Fruit fly (Drosophila melanogaster) whole organism, adult: ENCODE results near the gene CG42835.

Experiments
- CG11617 ChIP-seq: fragments of 200-800 bp; sonication (Bioruptor generic); optimal IDR thresholded peaks from 2 replicates; lab custom pipeline; 2017; ENCODE audit warnings: mild to moderate bottlenecking, missing biosample characterization, missing genetic modification reagents, missing genetic modification characterization
- CG12768 ChIP-seq: fragments of 200-800 bp; sonication (Bioruptor generic); optimal IDR thresholded peaks from 2 replicates; lab custom pipeline; 2017; ENCODE audit warnings: missing biosample characterization, missing genetic modification characterization, mild to moderate bottlenecking, moderate library complexity, missing genetic modification reagents
- CG14711 ChIP-seq: fragments of 200-800 bp; sonication (Bioruptor generic); optimal IDR thresholded peaks from 2 replicates; lab custom pipeline; 2018; ENCODE audit warnings: missing biosample characterization, mild to moderate bottlenecking, missing genetic modification characterization, moderate library complexity
- CG1620 ChIP-seq: fragments of 200-800 bp; sonication (Bioruptor generic); optimal IDR thresholded peaks from 2 replicates; lab custom pipeline; 2016; ENCODE audit warnings: missing biosample characterization, missing genetic modification characterization
- CG33017 ChIP-seq: fragments of 200-800 bp; sonication (Bioruptor generic); optimal IDR thresholded peaks from 2 replicates; lab custom pipeline; 2018; ENCODE audit warnings: missing biosample characterization, mild to moderate bottlenecking, missing genetic modification characterization, moderate library complexity
- CG5204 ChIP-seq: fragments of 200-800 bp; sonication (Bioruptor generic); optimal IDR thresholded peaks from 2 replicates; lab custom pipeline; 2016; ENCODE audit warnings: missing biosample characterization, missing genetic modification characterization
- CG7045 ChIP-seq: fragments of 200-800 bp; sonication (Bioruptor generic); optimal IDR thresholded peaks from 2 replicates; lab custom pipeline; 2017; ENCODE audit warnings: missing biosample characterization, mild to moderate bottlenecking, missing genetic modification characterization
- CG7101 ChIP-seq: fragments of 200-800 bp; sonication (Bioruptor generic); optimal IDR thresholded peaks from 2 replicates; lab custom pipeline; 2018; ENCODE audit warnings: missing biosample characterization, mild to moderate bottlenecking, missing genetic modification characterization, moderate library complexity
- Clk ChIP-seq: fragments of 200-800 bp; sonication (Bioruptor generic); optimal IDR thresholded peaks from 2 replicates; lab custom pipeline; 2017; ENCODE audit warnings: missing biosample characterization, missing genetic modification characterization
- Crg-1 ChIP-seq: fragments of 200-800 bp; sonication (Bioruptor generic); optimal IDR thresholded peaks from 2 replicates; lab custom pipeline; 2016; ENCODE audit warnings: missing biosample characterization, missing genetic modification characterization
- Hr96 ChIP-seq: fragments of 200-800 bp; sonication (Bioruptor generic); optimal IDR thresholded peaks from 2 replicates; lab custom pipeline; 2016; ENCODE audit warnings: missing biosample characterization, missing genetic modification characterization
- Mnt ChIP-seq: fragments of 200-800 bp; sonication (Bioruptor generic); optimal IDR thresholded peaks from 2 replicates; lab custom pipeline; 2016; ENCODE audit warnings: missing biosample characterization, mild to moderate bottlenecking, missing genetic modification characterization
- bab1 ChIP-seq: fragments of 200-800 bp; sonication (Bioruptor generic); optimal IDR thresholded peaks from 3 replicates; lab custom pipeline; 2019; ENCODE audit warnings: missing biosample characterization, mild to moderate bottlenecking, missing genetic modification characterization, moderate library complexity
- cic ChIP-seq: fragments of 200-800 bp; sonication (Bioruptor generic); optimal IDR thresholded peaks from 2 replicates; lab custom pipeline; 2017; ENCODE audit warnings: missing biosample characterization, mild to moderate bottlenecking, missing genetic modification characterization, moderate library complexity
- cnc ChIP-seq, 2 experiments: fragments of >200 bp; optimal IDR thresholded peaks; 2 replicates each; lab custom pipeline; 2017
- kay ChIP-seq: fragments of 200-800 bp; sonication (Bioruptor generic); peaks from one replicate; lab custom pipeline; 2016; ENCODE audit warnings: missing biosample characterization, missing genetic modification characterization, borderline replicate concordance
- ovo ChIP-seq: fragments of 200-800 bp; sonication (Bioruptor generic); optimal IDR thresholded peaks from 2 replicates; lab custom pipeline; 2016; ENCODE audit warnings: missing biosample characterization, missing genetic modification characterization
- pad ChIP-seq: fragments of 200-800 bp; sonication (Bioruptor generic); optimal IDR thresholded peaks from 3 replicates; lab custom pipeline; 2017; ENCODE audit warnings: missing biosample characterization, missing genetic modification characterization, mild to moderate bottlenecking, moderate library complexity, missing genetic modification reagents
- tj ChIP-seq: fragments of 200-800 bp; sonication (Bioruptor generic); optimal IDR thresholded peaks from 3 replicates; lab custom pipeline; 2017; ENCODE audit warnings: missing biosample characterization, mild to moderate bottlenecking, missing genetic modification characterization, moderate library complexity
- toe ChIP-seq: fragments of 200-800 bp; sonication (Bioruptor generic); optimal IDR thresholded peaks from 2 replicates; lab custom pipeline; 2016; ENCODE audit warnings: missing biosample characterization, missing genetic modification characterization

CG42835 gene

DNA sequence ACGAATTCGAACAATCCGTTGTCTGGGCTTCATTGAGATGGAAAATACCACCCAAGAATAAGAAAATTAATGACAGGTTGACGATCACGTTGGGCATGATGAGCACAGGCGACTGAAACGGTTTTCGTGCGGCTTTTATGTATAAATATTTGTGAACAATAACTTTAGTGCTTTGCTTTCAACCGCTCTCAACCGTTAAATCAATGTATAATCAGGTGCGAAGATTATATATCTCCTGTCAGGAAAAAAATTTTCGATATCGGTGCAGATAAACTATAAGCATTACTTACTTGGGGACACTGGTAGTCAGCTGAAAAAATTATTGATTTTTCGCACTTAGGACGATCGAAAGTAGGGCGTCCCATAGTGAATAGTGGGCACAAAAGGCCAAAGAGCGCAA is 15.4 kb upstream of the CG42835 start, which contains the start of gene CG42823:
Gene CG42823, minus strand, starts transcription at position 101 of the 400 bp plus-strand sequence.
- no peak for TF ChIP-seq CG33017
- no peak for TF ChIP-seq tj (GFP tag; lab: Kevin White, UChicago)
- no peak for TF ChIP-seq CG12768 (GFP tag; lab: Kevin White, UChicago)
- TF ChIP-seq ovo = no peak
- TF ChIP-seq CG7101 (tag; lab: Kevin White, UChicago) = no peak
- no peak for TF ChIP-seq bab1 (GFP tag; lab: Kevin White, UChicago)
- TF ChIP-seq Crg-1 (GFP tag; lab: Kevin White, UChicago) = no peak
- no peak for TF ChIP-seq CG11617 (GFP tag; lab: Kevin White, UChicago)
- TF ChIP-seq kay (GFP tag; lab: Kevin White, UChicago) = no peak
- no peak for TF ChIP-seq Clk
- no peak for TF ChIP-seq toe (GFP tag; lab: Kevin White, UChicago)
- TF ChIP-seq Hr96 (GFP tag; lab: Kevin White, UChicago) = no peak
- no peak for TF ChIP-seq CG7045 (GFP tag; lab: Kevin White, UChicago)
- TF ChIP-seq pad (GFP tag; lab: Kevin White, UChicago) = no peak
- TF ChIP-seq cnc (optimal IDR thresholded peaks at IDR 0.05; lab: Kevin White, UChicago) = no peak
- no peak for TF ChIP-seq Mnt
- TF ChIP-seq CG14711 = no peak

DNA sequence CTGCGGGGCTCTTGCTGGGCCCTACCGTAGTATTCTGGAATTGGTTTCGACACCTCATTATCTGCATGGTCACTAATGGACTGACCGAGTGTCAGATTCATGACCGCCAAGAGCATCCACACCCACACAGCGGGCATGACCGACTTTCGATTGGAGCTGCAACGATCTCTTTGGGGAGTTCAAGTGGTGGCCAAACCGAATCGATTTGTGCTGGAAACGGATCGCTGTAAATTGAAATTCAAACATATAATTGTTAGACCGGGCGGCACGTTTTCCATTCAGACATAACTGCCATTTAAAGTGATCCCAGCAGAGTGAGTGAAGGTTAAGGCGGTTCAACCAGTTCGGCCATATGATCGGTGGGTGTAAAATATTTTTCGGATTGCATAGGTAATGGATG is 14.0 kb upstream of the CG42835 start, which contains the start of the genes CG42824 and CG42798:
Gene CG42824, minus strand, starts transcription at position 101 of the 400 bp plus-strand sequence.
Gene CG42798, plus strand, starts transcription at position 268 of the 400 bp plus-strand sequence.
- TF ChIP-seq CG14711 (no peak), tj (GFP tag; lab: Kevin White, UChicago) (no peak), kay (GFP tag; lab: Kevin White, UChicago) (no peak), CG7045 (GFP tag; lab: Kevin White, UChicago) (no peak), Hr96 (GFP tag; lab: Kevin White, UChicago) (no peak), pad (GFP tag; lab: Kevin White, UChicago) (no peak), CG5204 (GFP tag; lab: Kevin White, UChicago) (no peak), cnc (optimal IDR thresholded peaks at IDR 0.05; lab: Kevin White, UChicago) (no peak), ovo (no peak), toe (GFP tag; lab: Kevin White, UChicago) (no peak), cic (GFP tag; lab: Kevin White, UChicago) (no peak), Crg-1 (GFP tag; lab: Kevin White, UChicago) (no peak), Clk (no peak), bab1 (GFP tag; lab: Kevin White, UChicago) (no peak), CG11617 (GFP tag; lab: Kevin White, UChicago) (no peak), Mnt (no peak), CG7101 (tag; lab: Kevin White, UChicago) (no peak), CG1620 (no peak)

dm6 chr3R:17407576-17407975 is 12.9 kb upstream of the CG42835 start, which contains the start of gene CG17283:
CG17283 (plus strand) TSS chr3R:17407876.
- TF ChIP-seq Hr96 (GFP tag; lab: Kevin White, UChicago) (no peak), Mnt (no peak), CG33017 (no peak), CG1620 (no peak), CG7045 (GFP tag; lab: Kevin White, UChicago) (no peak), cnc (optimal IDR thresholded peaks at IDR 0.05; lab: Kevin White, UChicago) (no peak), cic (GFP tag; lab: Kevin White, UChicago) (no peak), pad (GFP tag; lab: Kevin White, UChicago) (no peak), Clk (no peak), kay (GFP tag; lab: Kevin White, UChicago) (no peak), CG14711 (no peak), CG12768 (GFP tag; lab: Kevin White, UChicago) (no peak), toe (GFP tag; lab: Kevin White, UChicago) (no peak), ovo (no peak), tj (GFP tag; lab: Kevin White, UChicago) (no peak)

- TF ChIP-seq CG1620 = no peak
- TF ChIP-seq kay (GFP tag; lab: Kevin White, UChicago) = no peak
- TF ChIP-seq Mnt = no peak
- TF ChIP-seq CG14711 = no peak
- TF ChIP-seq Clk = no peak
- TF ChIP-seq CG11617 (GFP tag; lab: Kevin White, UChicago) = no peak
- no peak for TF ChIP-seq tj (GFP tag; lab: Kevin White, UChicago)
- no peak for TF ChIP-seq CG7101 (tag; lab: Kevin White, UChicago)
- no peak for TF ChIP-seq ovo
- no peak for TF ChIP-seq Crg-1 (GFP tag; lab: Kevin White, UChicago)
- no peak for TF ChIP-seq CG12768 (GFP tag; lab: Kevin White, UChicago)
- no peak for TF ChIP-seq Hr96 (GFP tag; lab: Kevin White, UChicago)
- TF ChIP-seq bab1 (GFP tag; lab: Kevin White, UChicago) = no peak
- no peak for TF ChIP-seq pad (GFP tag; lab: Kevin White, UChicago)
- TF ChIP-seq CG5204 (GFP tag; lab: Kevin White, UChicago) = no peak
- no peak for TF ChIP-seq CG33017
- TF ChIP-seq cnc (optimal IDR thresholded peaks at IDR 0.05; lab: Kevin White, UChicago) = no peak
- no peak for TF ChIP-seq cic (GFP tag; lab: Kevin White, UChicago)
- no peak for TF ChIP-seq CG7045 (GFP tag; lab: Kevin White, UChicago)
Observed at dm6 chr3R:17409319-17409718, 11.1 kb upstream of the CG42835 start, which contains the start of gene CG5860. CG5860 (plus strand) TSS chr3R:17409619.

dm6 chr3R:17410808-17411207 is 9.6 kb upstream of the CG42835 start, which contains the start of gene CG5863:
CG5863 (plus strand) TSS chr3R:17411108.
- TF ChIP-seq Clk (no peak), Crg-1 (GFP tag; lab: Kevin White, UChicago) (no peak), toe (GFP tag; lab: Kevin White, UChicago) (no peak), ovo (no peak), kay (GFP tag; lab: Kevin White, UChicago) (no peak), cnc (optimal IDR thresholded peaks at IDR 0.05; lab: Kevin White, UChicago) (no peak), bab1 (GFP tag; lab: Kevin White, UChicago) (no peak), CG11617 (GFP tag; lab: Kevin White, UChicago) (no peak)
